Worm (Caenorhabditis elegans): Measurements from ENCODE around the gene test-1.

Gene test-1

ce11 chrIV:2136607-2137006, at the start of gene test-1:
Gene test-1 (plus strand): TSS chrIV:2136951.
- TF ChIP-seq ceh-14 (tag; optimal IDR thresholded peaks at IDR 0.05) (no peak), syd-9 (tag; optimal IDR thresholded peaks at IDR 0.05) (no peak), ceh-22 (tag; optimal IDR thresholded peaks at IDR 0.05) (no peak), eyg-1 (tag; optimal IDR thresholded peaks at IDR 0.05) (no peak), lin-11 (tag; optimal IDR thresholded peaks at IDR 0.05) (no peak), ceh-18 (tag; optimal IDR thresholded peaks at IDR 0.05) (no peak), mec-3 (tag; optimal IDR thresholded peaks at IDR 0.05; ENCODE audit: borderline replicate concordance) (no peak), ceh-34 (tag; optimal IDR thresholded peaks at IDR 0.05) (no peak), elt-4 (tag; optimal IDR thresholded peaks at IDR 0.05) (no peak), gmeb-2 (tag; optimal IDR thresholded peaks at IDR 0.05) (no peak), pqm-1 (tag; optimal IDR thresholded peaks at IDR 0.05) (no peak), hlh-8 (tag; optimal IDR thresholded peaks at IDR 0.05) (peak; percentile 43), unc-55 (GFP tag; optimal IDR thresholded peaks at IDR 0.05) (peak; percentile 18), nhr-232 (tag; optimal IDR thresholded peaks at IDR 0.05) (no peak)

ce11 chrIV:2099771-2100170, 37.0 kb upstream of the test-1 start, which contains the start of gene C23H5.11:
Gene C23H5.11 (minus strand): TSS chrIV:2099871.
- TF ChIP-seq C38D4.7 (GFP tag; optimal IDR thresholded peaks at IDR 0.05) (no peak), ceh-19 (GFP tag; optimal IDR thresholded peaks at IDR 0.05) (no peak), lin-11 (tag; optimal IDR thresholded peaks at IDR 0.05) (no peak), hlh-30 (tag; optimal IDR thresholded peaks at IDR 0.05; ENCODE audit: insufficient read depth) (no peak), unc-86 (tag; optimal IDR thresholded peaks at IDR 0.05) (no peak), nhr-11 (tag; optimal IDR thresholded peaks at IDR 0.05) (no peak), dve-1 (tag; optimal IDR thresholded peaks at IDR 0.05) (no peak), fax-1 (tag; optimal IDR thresholded peaks at IDR 0.05) (no peak)

DNA sequence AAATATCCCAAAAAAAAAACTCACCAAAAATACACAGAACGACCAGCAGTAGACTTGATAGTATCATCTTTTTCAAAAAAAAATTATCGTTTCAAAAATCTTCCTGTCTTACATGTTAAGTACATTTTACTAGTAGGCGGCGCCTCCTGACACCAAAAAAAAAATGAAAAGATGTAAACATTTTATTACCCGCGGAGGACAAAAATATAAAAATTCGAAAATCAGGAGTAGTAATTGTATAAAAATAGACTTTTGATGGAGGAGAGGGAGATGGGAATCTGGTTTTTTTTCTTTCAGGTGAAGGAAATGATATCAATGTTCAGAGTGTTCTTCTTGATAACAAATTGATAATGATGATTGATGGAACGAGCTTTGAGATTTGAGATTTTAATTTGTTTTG, 34.0 kb upstream of the test-1 start, which contains the start of gene C23H5.15:
TSS of gene C23H5.15 (minus strand) at position 101 of the 400 bp plus-strand sequence.
- TF ChIP-seq pha-4 (tag; optimal IDR thresholded peaks at IDR 0.05), result no peak
- no peak for TF ChIP-seq pqm-1 (tag; optimal IDR thresholded peaks at IDR 0.05)
- TF ChIP-seq unc-42 (tag; optimal IDR thresholded peaks at IDR 0.05), result no peak
- TF ChIP-seq pat-9 (tag; optimal IDR thresholded peaks at IDR 0.05), result no peak
- no peak for TF ChIP-seq unc-55 (GFP tag; optimal IDR thresholded peaks at IDR 0.05)
- no peak for TF ChIP-seq ceh-19 (GFP tag; optimal IDR thresholded peaks at IDR 0.05)
- no peak for TF ChIP-seq gmeb-2 (tag; optimal IDR thresholded peaks at IDR 0.05)
- TF ChIP-seq ceh-2 (tag; optimal IDR thresholded peaks at IDR 0.05), result no peak
- TF ChIP-seq F13H6.1 (tag; optimal IDR thresholded peaks at IDR 0.05), result no peak
- no peak for TF ChIP-seq sox-2 (GFP tag; IDR thresholded peaks at IDR 0.05)
- TF ChIP-seq hlh-30 (tag; optimal IDR thresholded peaks at IDR 0.05; ENCODE audit: insufficient read depth), result no peak
- TF ChIP-seq ceh-9 (tag; optimal IDR thresholded peaks at IDR 0.05), result no peak
- TF ChIP-seq C08G9.2 (tag; optimal IDR thresholded peaks at IDR 0.05), result no peak
- no peak for TF ChIP-seq ets-4 (tag; optimal IDR thresholded peaks at IDR 0.05)
- TF ChIP-seq pag-3 (tag; optimal IDR thresholded peaks at IDR 0.05; ENCODE audit: borderline replicate concordance), result no peak
- TF ChIP-seq ceh-24 (tag; optimal IDR thresholded peaks at IDR 0.05), result no peak
- TF ChIP-seq eyg-1 (tag; optimal IDR thresholded peaks at IDR 0.05), result no peak
- no peak for TF ChIP-seq ceh-22 (tag; optimal IDR thresholded peaks at IDR 0.05)
- no peak for TF ChIP-seq sox-4 (tag; optimal IDR thresholded peaks at IDR 0.05)
- TF ChIP-seq fkh-10 (GFP tag; optimal IDR thresholded peaks at IDR 0.05), result no peak

- TF ChIP-seq unc-42 (tag; optimal IDR thresholded peaks at IDR 0.05) (no peak), unc-3 (GFP tag; conservative IDR thresholded peaks at IDR 0.05) (no peak), unc-3 (tag; optimal IDR thresholded peaks at IDR 0.05) (no peak), rnt-1 (tag; optimal IDR thresholded peaks at IDR 0.05) (no peak), npax-4 (tag; optimal IDR thresholded peaks at IDR 0.05) (no peak), ztf-16 (tag; optimal IDR thresholded peaks at IDR 0.05) (no peak), hlh-15 (tag; optimal IDR thresholded peaks at IDR 0.05) (no peak), nhr-232 (tag; optimal IDR thresholded peaks at IDR 0.05) (no peak), lin-11 (tag; optimal IDR thresholded peaks at IDR 0.05) (no peak), ceh-22 (tag; optimal IDR thresholded peaks at IDR 0.05) (no peak), pha-4 (tag; optimal IDR thresholded peaks at IDR 0.05) (no peak)
These were observed 30.0 kb upstream of the test-1 start for ce11 chrIV:2106708-2107107.
